Fruit fly (Drosophila melanogaster): ENCODE measurements around the gene Gr64e.
A peak's percentile ranks its signal among the peaks of the same experiment; 100 is the strongest.

Gene Gr64e

DNA sequence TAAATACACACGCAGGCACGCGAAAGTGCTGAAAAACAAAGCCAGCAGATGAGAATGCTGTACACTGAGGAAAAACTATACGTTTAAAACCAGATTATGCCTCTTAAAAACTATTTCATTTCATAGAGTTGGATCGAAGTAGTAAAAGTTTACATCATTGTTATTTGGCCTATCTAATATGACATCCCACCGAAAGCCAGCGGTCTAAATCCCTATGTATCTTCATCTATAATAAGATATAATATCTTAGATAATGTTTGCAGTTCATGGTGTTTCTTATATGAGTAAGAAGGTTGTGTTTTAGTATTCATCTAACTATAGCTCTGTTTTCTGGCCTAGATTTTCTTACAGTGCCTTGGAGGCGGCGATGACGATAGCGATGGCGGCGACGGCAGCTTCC lies 21.8 kb upstream of the Gr64e start (continued):
- peak; percentile 11 for TF ChIP-seq Sox102F (GFP tag; optimal IDR thresholded peaks at IDR 0.05)
- no peak for TF ChIP-seq CG34376 (GFP tag; optimal IDR thresholded peaks at IDR 0.05)
- no peak for TF ChIP-seq Gsc (GFP tag; IDR thresholded peaks at IDR 0.05)
- TF ChIP-seq Nf-YC (tag; optimal IDR thresholded peaks at IDR 0.05): no peak
- no peak for TF ChIP-seq nerfin-2 (GFP tag; IDR thresholded peaks at IDR 0.05; ENCODE audit: partially characterized antibody)
- TF ChIP-seq CG18599 (GFP tag; optimal IDR thresholded peaks at IDR 0.05): peak; percentile 70
- no peak for TF ChIP-seq aop (GFP tag; IDR thresholded peaks at IDR 0.05)
- TF ChIP-seq bcd (GFP tag; optimal IDR thresholded peaks at IDR 0.05): peak; percentile 4
- no peak for TF ChIP-seq gsb (GFP tag; IDR thresholded peaks at IDR 0.05)
- no peak for TF ChIP-seq Oaz (GFP tag; IDR thresholded peaks at IDR 0.05)
- TF ChIP-seq ftz-f1 (GFP tag; optimal IDR thresholded peaks at IDR 0.05): no peak
- TF ChIP-seq CG10147 (GFP tag; optimal IDR thresholded peaks at IDR 0.05): peak; percentile 21
- TF ChIP-seq danr (GFP tag; IDR thresholded peaks at IDR 0.05): no peak
- no peak for TF ChIP-seq pan (optimal IDR thresholded peaks at IDR 0.05)
- no peak for TF ChIP-seq pan (GFP tag; optimal IDR thresholded peaks at IDR 0.05 in 1 of 2, IDR thresholded peaks at IDR 0.05 in 1 of 2)
- TF ChIP-seq NK7.1 (GFP tag; optimal IDR thresholded peaks at IDR 0.05): no peak
- TF ChIP-seq Max (GFP tag; optimal IDR thresholded peaks at IDR 0.05): no peak
- peak; percentile 65 for TF ChIP-seq CG2678 (tag; optimal IDR thresholded peaks at IDR 0.05)
- no peak for TF ChIP-seq ham (GFP tag; IDR thresholded peaks at IDR 0.05)
- TF ChIP-seq tin (GFP tag; optimal IDR thresholded peaks at IDR 0.05): no peak
- peak; percentile 59 for TF ChIP-seq CG11504 (tag; optimal IDR thresholded peaks at IDR 0.05)
- peak; percentile 37 for TF ChIP-seq CG3281 (GFP tag; optimal IDR thresholded peaks at IDR 0.05)
- TF ChIP-seq CG8388 (GFP tag; optimal IDR thresholded peaks at IDR 0.05): no peak
- no peak for TF ChIP-seq CG13775 (GFP tag; optimal IDR thresholded peaks at IDR 0.05)
- TF ChIP-seq unc-4 (GFP tag; IDR thresholded peaks at IDR 0.05; ENCODE audit: partially characterized antibody): no peak
- TF ChIP-seq fru (optimal IDR thresholded peaks at IDR 0.05): no peak
- TF ChIP-seq CkIIα-i1 (GFP tag; IDR thresholded peaks at IDR 0.05): no peak
- no peak for TF ChIP-seq en (GFP tag; optimal IDR thresholded peaks at IDR 0.05)
- TF ChIP-seq zfh1 (GFP tag; IDR thresholded peaks at IDR 0.05): no peak
- TF ChIP-seq slp2 (GFP tag; optimal IDR thresholded peaks at IDR 0.05): no peak
- no peak for TF ChIP-seq H2.0 (GFP tag; IDR thresholded peaks at IDR 0.05)
- peak; percentile 1 for TF ChIP-seq unpg (GFP tag; optimal IDR thresholded peaks at IDR 0.05)
- no peak for TF ChIP-seq CG2889 (GFP tag; IDR thresholded peaks at IDR 0.05)
- TF ChIP-seq Deaf1 (tag; optimal IDR thresholded peaks at IDR 0.05): no peak
- TF ChIP-seq CG30403 (GFP tag; optimal IDR thresholded peaks at IDR 0.05): no peak
- peak; percentile 38 for TF ChIP-seq grau (tag; optimal IDR thresholded peaks at IDR 0.05)
- no peak for TF ChIP-seq run (tag; optimal IDR thresholded peaks at IDR 0.05)
- TF ChIP-seq peb (GFP tag; IDR thresholded peaks at IDR 0.05): no peak
- TF ChIP-seq tup (GFP tag; optimal IDR thresholded peaks at IDR 0.05): no peak
- no peak for TF ChIP-seq Jarid2 (GFP tag; optimal IDR thresholded peaks at IDR 0.05)
- TF ChIP-seq Med (GFP tag): peak; percentile 12
- TF ChIP-seq Pdp1 (GFP tag; optimal IDR thresholded peaks at IDR 0.05): no peak
- TF ChIP-seq CG32767 (GFP tag; IDR thresholded peaks at IDR 0.05): no peak
- peak; percentile 53 for TF ChIP-seq dmrt99B (tag; optimal IDR thresholded peaks at IDR 0.05)
- TF ChIP-seq Fer2 (tag; optimal IDR thresholded peaks at IDR 0.05): no peak
- TF ChIP-seq CG9437 (GFP tag; optimal IDR thresholded peaks at IDR 0.05): no peak
- TF ChIP-seq CG3726 (GFP tag; IDR thresholded peaks at IDR 0.05): no peak
- TF ChIP-seq Ets97D (GFP tag; optimal IDR thresholded peaks at IDR 0.05): no peak
- TF ChIP-seq maf-S (GFP tag; optimal IDR thresholded peaks at IDR 0.05): no peak
- no peak for TF ChIP-seq odd (GFP tag; optimal IDR thresholded peaks at IDR 0.05)
- no peak for TF ChIP-seq Opbp (GFP tag; IDR thresholded peaks at IDR 0.05; ENCODE audit: partially characterized antibody)
- peak; percentile 12 for TF ChIP-seq D19A (tag; optimal IDR thresholded peaks at IDR 0.05)

Data from whole organism, embryonic.